Fruit fly (Drosophila melanogaster): ENCODE data around the gene CG7213.
A peak's percentile ranks its signal among the peaks of the same experiment; 100 is the strongest.

Gene CG7213

dm6 chr3L:8211590-8211989, 28.8 kb downstream of the CG7213 start, which contains the start of gene CG8006:
Gene CG8006 (plus strand): TSS chr3L:8211890.
- TF ChIP-seq pad (GFP tag; optimal IDR thresholded peaks at IDR 0.05) = no peak
- no peak for TF ChIP-seq cnc (optimal IDR thresholded peaks at IDR 0.05)
- TF ChIP-seq tj (GFP tag; optimal IDR thresholded peaks at IDR 0.05) = no peak
- TF ChIP-seq CG33017 (tag; optimal IDR thresholded peaks at IDR 0.05) = no peak
- no peak for TF ChIP-seq ovo (GFP tag; optimal IDR thresholded peaks at IDR 0.05)
- TF ChIP-seq bab1 (GFP tag; optimal IDR thresholded peaks at IDR 0.05) = no peak
- no peak for TF ChIP-seq CG12768 (GFP tag; optimal IDR thresholded peaks at IDR 0.05)
- no peak for TF ChIP-seq kay (GFP tag; ENCODE audit: borderline replicate concordance)
- no peak for TF ChIP-seq CG14711 (tag; optimal IDR thresholded peaks at IDR 0.05)
- TF ChIP-seq CG7101 (tag; optimal IDR thresholded peaks at IDR 0.05) = no peak
- no peak for TF ChIP-seq Hr96 (GFP tag; optimal IDR thresholded peaks at IDR 0.05)
- TF ChIP-seq cic (GFP tag; optimal IDR thresholded peaks at IDR 0.05) = no peak
- no peak for TF ChIP-seq Mnt (GFP tag; optimal IDR thresholded peaks at IDR 0.05)

dm6 chr3L:8210596-8210995, 29.8 kb downstream of the CG7213 start, which contains the start of gene tut:
Gene tut (minus strand): TSS chr3L:8210743.
- no peak for TF ChIP-seq CG33017 (tag; optimal IDR thresholded peaks at IDR 0.05)
- TF ChIP-seq CG11617 (GFP tag; optimal IDR thresholded peaks at IDR 0.05) = no peak
- no peak for TF ChIP-seq Mnt (GFP tag; optimal IDR thresholded peaks at IDR 0.05)
- no peak for TF ChIP-seq Clk (GFP tag; optimal IDR thresholded peaks at IDR 0.05)
- no peak for TF ChIP-seq Crg-1 (GFP tag; optimal IDR thresholded peaks at IDR 0.05)
- no peak for TF ChIP-seq cic (GFP tag; optimal IDR thresholded peaks at IDR 0.05)
- no peak for TF ChIP-seq CG14711 (tag; optimal IDR thresholded peaks at IDR 0.05)
- no peak for TF ChIP-seq CG5204 (GFP tag; optimal IDR thresholded peaks at IDR 0.05)
- no peak for TF ChIP-seq kay (GFP tag; ENCODE audit: borderline replicate concordance)
- no peak for TF ChIP-seq Hr96 (GFP tag; optimal IDR thresholded peaks at IDR 0.05)
- no peak for TF ChIP-seq bab1 (GFP tag; optimal IDR thresholded peaks at IDR 0.05)
- no peak for TF ChIP-seq tj (GFP tag; optimal IDR thresholded peaks at IDR 0.05)
- no peak for TF ChIP-seq CG7101 (tag; optimal IDR thresholded peaks at IDR 0.05)
- no peak for TF ChIP-seq ovo (GFP tag; optimal IDR thresholded peaks at IDR 0.05)
- no peak for TF ChIP-seq pad (GFP tag; optimal IDR thresholded peaks at IDR 0.05)
- TF ChIP-seq cnc (optimal IDR thresholded peaks at IDR 0.05) = no peak
- no peak for TF ChIP-seq toe (GFP tag; optimal IDR thresholded peaks at IDR 0.05)

dm6 chr3L:8202317-8202842, 38.0 kb downstream of the CG7213 start, which contains the start of the genes CG7366 and CG13679:
Gene CG7366 (minus strand): TSS chr3L:8202417.
Gene CG13679 (plus strand): TSS chr3L:8202792.
- TF ChIP-seq cic (GFP tag; optimal IDR thresholded peaks at IDR 0.05) (no peak), ovo (GFP tag; optimal IDR thresholded peaks at IDR 0.05) (no peak), CG11617 (GFP tag; optimal IDR thresholded peaks at IDR 0.05) (no peak), CG7045 (GFP tag; optimal IDR thresholded peaks at IDR 0.05) (no peak), pad (GFP tag; optimal IDR thresholded peaks at IDR 0.05) (no peak), tj (GFP tag; optimal IDR thresholded peaks at IDR 0.05) (no peak), Hr96 (GFP tag; optimal IDR thresholded peaks at IDR 0.05) (no peak), CG14711 (tag; optimal IDR thresholded peaks at IDR 0.05) (no peak), Crg-1 (GFP tag; optimal IDR thresholded peaks at IDR 0.05) (no peak), Clk (GFP tag; optimal IDR thresholded peaks at IDR 0.05) (no peak), CG7101 (tag; optimal IDR thresholded peaks at IDR 0.05) (no peak), kay (GFP tag; ENCODE audit: borderline replicate concordance) (no peak), CG5204 (GFP tag; optimal IDR thresholded peaks at IDR 0.05) (no peak), CG1620 (GFP tag; optimal IDR thresholded peaks at IDR 0.05) (no peak)

dm6 chr3L:8197779-8198279, 42.6 kb downstream of the CG7213 start, which contains the start of the genes UbcE2M and Dhps:
Gene UbcE2M (minus strand): TSS chr3L:8197987.
Gene Dhps (plus strand): TSS chr3L:8198207.
- TF ChIP-seq CG11617 (GFP tag; optimal IDR thresholded peaks at IDR 0.05) (peak; percentile 86), CG1620 (GFP tag; optimal IDR thresholded peaks at IDR 0.05) (peak; percentile 71), CG7045 (GFP tag; optimal IDR thresholded peaks at IDR 0.05) (peak; percentile 92), Hr96 (GFP tag; optimal IDR thresholded peaks at IDR 0.05) (no peak), CG14711 (tag; optimal IDR thresholded peaks at IDR 0.05) (peak; percentile 79), toe (GFP tag; optimal IDR thresholded peaks at IDR 0.05) (peak; percentile 75), bab1 (GFP tag; optimal IDR thresholded peaks at IDR 0.05) (peak; percentile 75), tj (GFP tag; optimal IDR thresholded peaks at IDR 0.05) (peak; percentile 62), ovo (GFP tag; optimal IDR thresholded peaks at IDR 0.05) (peak; percentile 78), cic (GFP tag; optimal IDR thresholded peaks at IDR 0.05) (peak; percentile 3), cnc (optimal IDR thresholded peaks at IDR 0.05) (no peak), pad (GFP tag; optimal IDR thresholded peaks at IDR 0.05) (peak; percentile 77), CG33017 (tag; optimal IDR thresholded peaks at IDR 0.05) (peak; percentile 65), kay (GFP tag; ENCODE audit: borderline replicate concordance) (no peak), Crg-1 (GFP tag; optimal IDR thresholded peaks at IDR 0.05) (peak; percentile 69), CG5204 (GFP tag; optimal IDR thresholded peaks at IDR 0.05) (no peak), CG7101 (tag; optimal IDR thresholded peaks at IDR 0.05) (peak; percentile 86), Mnt (GFP tag; optimal IDR thresholded peaks at IDR 0.05) (peak; percentile 87), Clk (GFP tag; optimal IDR thresholded peaks at IDR 0.05) (peak; percentile 78), CG12768 (GFP tag; optimal IDR thresholded peaks at IDR 0.05) (peak; percentile 89)

dm6 chr3L:8193016-8193415, 47.4 kb downstream of the CG7213 start, which contains the start of gene CG7387:
Gene CG7387 (minus strand): TSS chr3L:8193116.
- TF ChIP-seq Hr96 (GFP tag; optimal IDR thresholded peaks at IDR 0.05) = no peak
- no peak for TF ChIP-seq CG7101 (tag; optimal IDR thresholded peaks at IDR 0.05)
- no peak for TF ChIP-seq tj (GFP tag; optimal IDR thresholded peaks at IDR 0.05)
- no peak for TF ChIP-seq cic (GFP tag; optimal IDR thresholded peaks at IDR 0.05)
- TF ChIP-seq CG11617 (GFP tag; optimal IDR thresholded peaks at IDR 0.05) = no peak
- TF ChIP-seq CG1620 (GFP tag; optimal IDR thresholded peaks at IDR 0.05) = no peak
- no peak for TF ChIP-seq Mnt (GFP tag; optimal IDR thresholded peaks at IDR 0.05)
- TF ChIP-seq Crg-1 (GFP tag; optimal IDR thresholded peaks at IDR 0.05) = no peak
- no peak for TF ChIP-seq pad (GFP tag; optimal IDR thresholded peaks at IDR 0.05)
- no peak for TF ChIP-seq CG7045 (GFP tag; optimal IDR thresholded peaks at IDR 0.05)

Measured in whole organism, adult.